Worm (Caenorhabditis elegans) whole organism, dauer: ENCODE measurements around the gene C09F12.2.

Experiments
- unc-62 ChIP-seq: sonication (generic microtip); optimal IDR thresholded peaks from 2 replicates; lab custom pipeline; 2017; ENCODE audit warnings: missing biosample characterization, missing genetic modification reagents, missing genetic modification characterization

C09F12.2 gene

ce11 chrX:11036114-11037087 lies 17.3 kb upstream of the C09F12.2 start:
- TF ChIP-seq unc-62 (GFP tag; lab: Kevin White, UChicago), result no peak

DNA sequence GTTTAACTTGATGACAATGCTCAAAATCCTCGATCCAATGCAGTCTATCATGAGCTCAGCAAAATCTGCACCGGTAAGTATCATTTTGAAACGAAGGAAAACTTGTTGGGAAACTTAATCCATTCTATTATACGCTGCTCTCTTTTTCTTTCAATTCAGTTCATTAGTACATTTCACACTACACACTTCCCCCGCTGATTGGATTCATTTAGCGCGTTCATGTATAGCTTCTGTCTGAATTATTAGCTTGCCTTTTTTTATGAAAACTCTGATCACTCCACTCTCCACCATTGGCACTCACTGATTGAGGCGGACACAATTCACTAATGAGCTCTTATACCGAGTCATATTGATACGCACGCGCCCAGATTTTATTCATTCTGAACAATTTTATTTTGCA lies 15.5 kb upstream of the C09F12.2 start:
- no peak for TF ChIP-seq unc-62 (GFP tag; lab: Kevin White, UChicago)

ce11 chrX:11042777-11043176 lies 10.9 kb upstream of the C09F12.2 start, which contains the start of gene C09F12.3:
Gene C09F12.3, minus strand, starts transcription at chrX:11042877.
- TF ChIP-seq unc-62 (GFP tag; lab: Kevin White, UChicago), result no peak

- no peak for TF ChIP-seq unc-62 (GFP tag; lab: Kevin White, UChicago)
These were observed 6.5 kb upstream of the C09F12.2 start, which contains the start of gene clc-1 for ce11 chrX:11047183-11047582. Gene clc-1, plus strand, starts transcription at chrX:11047446.

DNA sequence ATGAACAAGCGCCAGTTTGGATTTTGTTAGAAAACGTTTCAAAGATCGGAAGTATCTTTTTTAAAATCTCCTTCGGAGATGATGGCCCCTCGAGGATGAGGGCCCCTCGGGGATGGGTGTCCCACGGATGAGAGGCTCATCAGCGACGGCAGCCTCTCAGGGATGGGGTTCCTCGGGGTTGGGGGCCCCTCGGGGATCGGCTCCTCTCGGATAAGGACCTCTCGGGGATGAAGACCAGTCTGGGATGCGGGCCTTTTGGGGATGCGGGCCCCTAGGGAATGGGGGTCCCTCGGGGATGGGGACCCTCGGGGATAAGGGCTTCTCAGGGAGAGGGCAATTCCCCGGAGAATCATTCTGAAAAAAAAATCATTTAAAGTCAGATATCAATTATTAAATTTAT lies 3.4 kb upstream of the C09F12.2 start:
- no peak for TF ChIP-seq unc-62 (GFP tag; lab: Kevin White, UChicago)

DNA sequence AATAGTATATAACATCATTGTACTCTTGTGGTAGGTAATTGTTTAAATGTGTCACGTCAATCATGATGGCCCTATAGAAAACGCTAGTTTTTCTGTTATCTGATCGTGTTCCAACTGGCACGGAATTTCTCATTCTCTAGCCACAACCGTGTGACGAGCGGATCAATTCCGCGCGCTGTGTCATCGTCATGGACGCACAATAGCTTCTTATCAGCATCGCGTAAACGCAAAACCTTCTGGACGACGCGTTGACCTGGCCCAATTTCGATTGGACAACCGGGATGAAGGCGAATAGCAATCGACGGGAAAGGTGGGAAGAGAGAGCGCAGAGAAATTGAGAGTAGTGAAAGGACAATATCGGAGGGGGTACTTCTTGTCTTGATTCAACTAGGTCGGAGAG lies 3.3 kb downstream of the C09F12.2 start, which contains the start of gene lpr-3:
lpr-3 (plus strand) TSS at position 374 of the 400 bp plus-strand sequence.
- no peak for TF ChIP-seq unc-62 (GFP tag; lab: Kevin White, UChicago)

DNA sequence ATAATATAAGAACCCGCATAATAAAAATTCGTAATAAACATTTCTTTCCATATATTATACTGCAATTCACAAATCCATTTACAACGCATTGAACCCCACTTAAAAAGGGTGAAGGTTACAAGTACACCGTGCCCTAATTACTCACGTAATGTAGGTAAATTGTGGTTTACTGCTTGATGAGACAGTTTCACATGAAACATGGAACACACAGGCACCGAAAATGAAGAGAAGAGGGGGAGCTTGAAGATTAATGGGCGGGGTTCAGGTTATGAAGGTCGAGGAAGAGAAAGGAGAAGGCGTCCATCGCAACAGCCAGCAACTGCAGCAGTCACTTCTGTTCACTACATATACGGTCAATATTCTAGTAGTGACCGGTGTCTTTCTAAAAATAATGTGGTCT lies 6.0 kb downstream of the C09F12.2 start, which contains the start of gene lpr-6:
lpr-6 (plus strand) TSS at position 251 of the 400 bp plus-strand sequence.
- TF ChIP-seq unc-62 (GFP tag; lab: Kevin White, UChicago), result no peak

ce11 chrX:11060940-11061339 lies 7.2 kb downstream of the C09F12.2 start:
- TF ChIP-seq unc-62 (GFP tag; lab: Kevin White, UChicago), result no peak

DNA sequence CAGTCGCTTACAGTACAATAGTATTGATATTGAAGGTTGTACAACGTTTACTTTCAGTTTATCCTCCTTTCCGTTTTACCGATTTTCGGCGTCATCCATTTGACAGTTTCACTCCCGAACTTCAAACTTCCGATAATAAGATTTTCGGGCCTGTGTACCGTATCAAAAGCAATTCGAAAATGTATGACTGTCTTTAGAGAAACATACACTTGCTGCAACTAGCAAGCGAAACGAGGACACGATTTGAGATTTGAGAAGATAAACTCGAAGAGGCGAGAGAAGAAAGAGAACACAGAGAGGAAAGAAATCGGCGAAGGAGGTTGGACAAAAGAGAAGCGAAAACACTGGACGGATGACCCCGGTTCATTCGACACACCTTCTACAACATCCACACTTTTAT lies 8.2 kb downstream of the C09F12.2 start, which contains the start of gene lpr-5:
lpr-5 (plus strand) TSS at position 220 of the 400 bp plus-strand sequence.
- no peak for TF ChIP-seq unc-62 (GFP tag; lab: Kevin White, UChicago)

- TF ChIP-seq unc-62 (GFP tag; lab: Kevin White, UChicago), result no peak
These were observed 11.1 kb downstream of the C09F12.2 start, which contains the start of gene lpr-4 for ce11 chrX:11064799-11065198. Gene lpr-4, plus strand, starts transcription at chrX:11065126.

ce11 chrX:11067256-11067655 lies 13.5 kb downstream of the C09F12.2 start:
- no peak for TF ChIP-seq unc-62 (GFP tag; lab: Kevin White, UChicago)

DNA sequence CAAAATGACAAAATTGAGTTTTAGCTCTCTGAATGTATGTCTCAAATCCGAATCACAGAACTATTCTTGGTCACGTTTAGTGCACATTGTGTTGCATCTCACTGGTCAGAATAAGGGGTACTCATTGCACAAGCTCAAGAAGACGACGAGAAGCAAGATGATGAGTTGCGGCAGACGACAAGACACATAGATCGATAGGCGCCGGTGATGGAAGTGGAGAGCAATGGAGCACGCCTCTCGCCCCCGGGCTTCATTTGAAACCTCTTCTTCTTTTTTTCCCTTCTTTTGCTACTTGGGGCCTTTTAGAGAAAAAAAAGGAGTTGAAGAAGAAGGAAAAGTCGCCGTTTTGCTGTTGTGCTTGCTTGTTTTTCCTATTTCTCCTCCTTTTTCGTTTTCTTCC lies 14.6 kb downstream of the C09F12.2 start, which contains the start of gene apt-9:
apt-9 (plus strand) TSS at position 194 of the 400 bp plus-strand sequence.
- TF ChIP-seq unc-62 (GFP tag; lab: Kevin White, UChicago), result no peak

ce11 chrX:11072701-11073100 lies 19.0 kb downstream of the C09F12.2 start:
- no peak for TF ChIP-seq unc-62 (GFP tag; lab: Kevin White, UChicago)

DNA sequence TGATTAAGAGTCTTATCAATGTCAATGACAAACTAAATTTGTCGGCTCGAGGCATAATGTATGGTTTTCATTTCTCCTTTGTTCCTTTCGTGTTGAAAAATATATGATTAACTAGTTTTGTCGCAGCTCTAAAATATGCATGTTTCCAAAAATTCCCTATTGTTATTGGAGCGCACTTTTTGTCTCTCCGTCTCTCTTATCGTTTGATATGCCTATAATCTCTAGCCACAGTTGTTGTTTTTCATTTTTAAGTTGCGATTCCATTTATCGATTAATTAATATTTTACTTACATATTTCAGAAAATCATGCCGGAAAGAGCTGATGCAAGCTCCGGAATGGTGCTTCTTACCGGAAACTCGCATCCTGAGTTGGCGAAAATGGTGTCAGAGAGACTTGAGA lies 19.6 kb downstream of the C09F12.2 start, which contains the start of gene W04G3.5:
W04G3.5 (plus strand) TSS at position 301 of the 400 bp plus-strand sequence.
- TF ChIP-seq unc-62 (GFP tag; lab: Kevin White, UChicago), result no peak

DNA sequence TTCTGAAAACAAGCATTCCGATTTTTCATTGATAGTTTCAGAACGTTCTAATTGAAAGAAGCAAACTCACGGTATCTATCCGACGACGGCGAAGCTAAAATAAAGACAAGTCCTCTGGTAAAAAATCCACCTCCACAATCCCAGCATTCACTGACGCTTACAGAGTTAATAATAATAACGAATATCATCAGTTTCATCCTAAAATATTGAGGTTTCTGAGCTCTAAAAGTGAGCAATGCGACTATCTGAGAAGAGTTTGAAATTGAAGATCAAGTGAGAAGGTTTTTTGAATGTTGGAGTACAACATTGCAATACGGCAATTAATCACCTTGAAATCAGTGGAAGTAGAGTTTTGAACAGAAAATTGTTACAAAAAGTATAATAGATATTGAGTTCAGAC lies 22.8 kb downstream of the C09F12.2 start, which contains the start of gene W04G3.12:
W04G3.12 (minus strand) TSS at position 311 of the 400 bp plus-strand sequence.
- TF ChIP-seq unc-62 (GFP tag; lab: Kevin White, UChicago), result no peak

ce11 chrX:11078150-11078549 lies 24.4 kb downstream of the C09F12.2 start, which contains the start of gene W04G3.10:
Gene W04G3.10, minus strand, starts transcription at chrX:11078250.
- TF ChIP-seq unc-62 (GFP tag; lab: Kevin White, UChicago), result no peak
